Worm (Caenorhabditis elegans) whole organism, L4 larva: Measurements from ENCODE around the gene hecw-1.

ENCODE experiments used
- ceh-28 ChIP-seq: fragments of 150-350 bp; optimal IDR thresholded peaks from 2 replicates; lab custom pipeline; 2014; ENCODE audit warnings: missing biosample characterization, missing genetic modification reagents, missing genetic modification characterization
- fkh-10 ChIP-seq: fragments of 150-350 bp; optimal IDR thresholded peaks from 2 replicates; lab custom pipeline; 2014; ENCODE audit warnings: missing biosample characterization, missing genetic modification reagents, missing genetic modification characterization
- lin-39 ChIP-seq: fragments of 150-350 bp; optimal IDR thresholded peaks from 2 replicates; lab custom pipeline; 2014; ENCODE audit warnings: missing biosample characterization, missing genetic modification reagents, missing genetic modification characterization
- spr-3 ChIP-seq: fragments of 200-800 bp; sonication (Bioruptor generic); optimal IDR thresholded peaks from 2 replicates; lab custom pipeline; 2018; ENCODE audit warnings: mild to moderate bottlenecking, missing genetic modification characterization, missing compliant biosample characterization

DNA sequence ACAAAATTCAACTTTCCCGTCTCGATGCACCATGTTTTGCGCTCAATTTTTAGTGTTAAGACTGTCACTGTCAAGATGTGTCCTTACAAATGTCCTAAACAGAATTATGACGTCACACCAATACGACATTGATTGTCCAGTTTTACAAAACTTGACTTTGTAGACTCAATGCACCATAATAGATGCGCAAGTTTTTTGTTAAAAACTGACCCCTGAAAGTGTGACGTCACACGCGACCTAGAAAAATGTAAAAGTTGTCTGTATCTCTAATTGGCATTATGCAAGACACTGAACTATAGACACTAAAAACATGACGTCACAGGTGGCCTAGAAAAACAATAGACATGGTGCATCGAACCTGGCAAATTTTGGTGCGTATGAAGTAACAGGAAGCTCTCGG lies 38.7 kb downstream of the hecw-1 start:
- TF ChIP-seq fkh-10 (GFP tag; lab: Kevin White, UChicago) (no peak), ceh-28 (no peak), lin-39 (no peak), spr-3 (no peak)
